Worm (Caenorhabditis elegans): ENCODE data around the gene Y51A2A.12.

Gene Y51A2A.12

ce11 chrV:18292295-18292694 is at the start of gene Y51A2A.12:
Y51A2A.12 (plus strand) TSS chrV:18292595.
- TF ChIP-seq B0310.2 (tag; optimal IDR thresholded peaks at IDR 0.05) (no peak), ceh-13 (GFP tag; optimal IDR thresholded peaks at IDR 0.05) (no peak), ceh-36 (tag; optimal IDR thresholded peaks at IDR 0.05) (no peak), hmbx-1 (tag; optimal IDR thresholded peaks at IDR 0.05) (no peak), aly-1 (tag; optimal IDR thresholded peaks at IDR 0.05) (no peak)

ce11 chrV:18243227-18243626 is 49.2 kb upstream of the Y51A2A.12 start:
- TF ChIP-seq B0310.2 (tag; optimal IDR thresholded peaks at IDR 0.05) (no peak), sea-1 (GFP tag; conservative IDR thresholded peaks at IDR 0.05) (no peak), hmbx-1 (tag; optimal IDR thresholded peaks at IDR 0.05) (no peak)

- TF ChIP-seq ceh-36 (tag; optimal IDR thresholded peaks at IDR 0.05) (no peak), B0310.2 (tag; optimal IDR thresholded peaks at IDR 0.05) (no peak), ceh-13 (GFP tag; optimal IDR thresholded peaks at IDR 0.05) (no peak), F13C5.2 (tag; optimal IDR thresholded peaks at IDR 0.05) (no peak), pes-1 (GFP tag; IDR thresholded peaks at IDR 0.05) (no peak), hmbx-1 (tag; optimal IDR thresholded peaks at IDR 0.05) (no peak), hnd-1 (tag; optimal IDR thresholded peaks at IDR 0.05) (no peak), aly-1 (tag; optimal IDR thresholded peaks at IDR 0.05) (no peak), ets-7 (tag; optimal IDR thresholded peaks at IDR 0.05) (no peak), tbx-37 (GFP tag; conservative IDR thresholded peaks at IDR 0.05) (no peak)
These were observed 48.0 kb upstream of the Y51A2A.12 start for ce11 chrV:18244408-18244807.

ce11 chrV:18246077-18246476 is 46.3 kb upstream of the Y51A2A.12 start:
- TF ChIP-seq ets-7 (tag; optimal IDR thresholded peaks at IDR 0.05) = no peak
- TF ChIP-seq F13C5.2 (tag; optimal IDR thresholded peaks at IDR 0.05) = no peak
- no peak for TF ChIP-seq hmg-4 (GFP tag; optimal IDR thresholded peaks at IDR 0.05)
- no peak for TF ChIP-seq tbx-11 (GFP tag; IDR thresholded peaks at IDR 0.05)
- TF ChIP-seq ceh-36 (tag; optimal IDR thresholded peaks at IDR 0.05) = no peak
- no peak for TF ChIP-seq ama-1 (optimal IDR thresholded peaks at IDR 0.05)
- TF ChIP-seq aly-1 (tag; optimal IDR thresholded peaks at IDR 0.05) = no peak

- TF ChIP-seq tbx-37 (GFP tag; conservative IDR thresholded peaks at IDR 0.05) = no peak
- no peak for TF ChIP-seq tbx-11 (GFP tag; IDR thresholded peaks at IDR 0.05)
- TF ChIP-seq F13C5.2 (tag; optimal IDR thresholded peaks at IDR 0.05) = no peak
- no peak for TF ChIP-seq ets-7 (tag; optimal IDR thresholded peaks at IDR 0.05)
- no peak for TF ChIP-seq tra-4 (tag; optimal IDR thresholded peaks at IDR 0.05)
- TF ChIP-seq B0310.2 (tag; optimal IDR thresholded peaks at IDR 0.05) = no peak
- TF ChIP-seq ceh-13 (GFP tag; optimal IDR thresholded peaks at IDR 0.05) = no peak
- TF ChIP-seq scrt-1 (GFP tag; IDR thresholded peaks at IDR 0.05) = no peak
- TF ChIP-seq ceh-36 (tag; optimal IDR thresholded peaks at IDR 0.05) = no peak
These were observed 40.2 kb upstream of the Y51A2A.12 start, which contains the start of gene R10E8.1 for ce11 chrV:18252239-18252638. R10E8.1 (minus strand) TSS chrV:18252416.

- no peak for TF ChIP-seq hmbx-1 (tag; optimal IDR thresholded peaks at IDR 0.05)
- TF ChIP-seq hnd-1 (tag; optimal IDR thresholded peaks at IDR 0.05) = no peak
- TF ChIP-seq B0310.2 (tag; optimal IDR thresholded peaks at IDR 0.05) = no peak
- TF ChIP-seq ama-1 (optimal IDR thresholded peaks at IDR 0.05) = no peak
- TF ChIP-seq tra-4 (tag; optimal IDR thresholded peaks at IDR 0.05) = no peak
These were observed 38.9 kb upstream of the Y51A2A.12 start, which contains the start of gene R10E8.2 for ce11 chrV:18253494-18253893. R10E8.2 (plus strand) TSS chrV:18253794.

- TF ChIP-seq tra-4 (tag; optimal IDR thresholded peaks at IDR 0.05) = no peak
These were observed 37.9 kb upstream of the Y51A2A.12 start, which contains the start of gene R10E8.5 for ce11 chrV:18254483-18254882. R10E8.5 (plus strand) TSS chrV:18254783.

- TF ChIP-seq flt-1 (GFP tag; IDR thresholded peaks at IDR 0.05) (no peak), ceh-13 (GFP tag; optimal IDR thresholded peaks at IDR 0.05) (no peak), B0310.2 (tag; optimal IDR thresholded peaks at IDR 0.05) (no peak), tbx-37 (GFP tag; conservative IDR thresholded peaks at IDR 0.05) (no peak), tra-4 (tag; optimal IDR thresholded peaks at IDR 0.05) (no peak), hmbx-1 (tag; optimal IDR thresholded peaks at IDR 0.05) (no peak), F13C5.2 (tag; optimal IDR thresholded peaks at IDR 0.05) (no peak), scrt-1 (GFP tag; IDR thresholded peaks at IDR 0.05) (no peak), hmg-4 (GFP tag; optimal IDR thresholded peaks at IDR 0.05) (no peak), aly-1 (tag; optimal IDR thresholded peaks at IDR 0.05) (no peak)
These were observed 26.9 kb upstream of the Y51A2A.12 start for ce11 chrV:18265514-18265913.

- TF ChIP-seq scrt-1 (GFP tag; IDR thresholded peaks at IDR 0.05) (no peak), hnd-1 (tag; optimal IDR thresholded peaks at IDR 0.05) (no peak), ama-1 (optimal IDR thresholded peaks at IDR 0.05) (no peak), tbx-11 (GFP tag; IDR thresholded peaks at IDR 0.05) (no peak), tra-4 (tag; optimal IDR thresholded peaks at IDR 0.05) (no peak), ceh-36 (tag; optimal IDR thresholded peaks at IDR 0.05) (no peak), flt-1 (GFP tag; IDR thresholded peaks at IDR 0.05) (no peak), ets-7 (tag; optimal IDR thresholded peaks at IDR 0.05) (no peak), sea-1 (GFP tag; conservative IDR thresholded peaks at IDR 0.05) (no peak)
These were observed 26.2 kb upstream of the Y51A2A.12 start, which contains the start of gene R10E8.6 for ce11 chrV:18266238-18266637. R10E8.6 (minus strand) TSS chrV:18266391.

Measured in whole organism, early embryonic.